ENCODE assay signal across 7 fruit fly cellular contexts in the genomic region with DNA sequence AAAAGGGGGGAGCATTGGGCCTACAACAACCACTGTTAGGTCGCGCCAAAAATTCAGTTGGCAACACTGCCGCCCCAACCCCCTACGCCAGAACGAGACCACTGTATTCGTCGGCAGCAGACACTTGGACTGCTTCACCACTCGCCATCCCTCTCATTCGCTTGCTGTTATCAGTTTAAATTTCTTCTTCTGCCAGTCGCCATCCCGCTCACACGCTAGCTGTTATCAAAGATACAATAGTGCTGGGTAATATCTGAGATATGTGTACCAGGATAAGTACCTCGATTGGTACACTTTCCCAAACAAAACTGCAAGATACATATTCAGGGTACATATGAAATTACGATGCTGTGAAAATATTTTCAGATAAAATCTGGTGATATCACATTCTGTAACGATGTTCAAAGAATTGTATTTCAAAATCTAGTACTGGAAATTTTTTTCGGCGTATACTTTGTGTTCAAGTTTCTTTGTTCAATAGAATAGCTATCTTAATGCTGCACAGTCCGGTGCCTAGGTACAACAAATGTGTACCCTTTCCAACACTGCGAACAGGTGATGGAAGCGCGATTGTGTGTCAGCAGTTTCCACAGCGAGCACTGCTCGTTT.
A peak's percentile ranks its signal among the peaks of the same experiment; 100 is the strongest.
TF ChIP-seq lines count a peak whose summit lies in the region.

No protein-coding gene starts in this region.

- peak; percentile 38 to 61 for TF ChIP-seq CTCF in S2 (optimal IDR thresholded peaks at IDR 0.05; lab: Kevin White, UChicago)
- peak; percentile 26 for TF ChIP-seq CTCF in whole organism, embryonic (GFP tag; optimal IDR thresholded peaks at IDR 0.05; lab: Kevin White, UChicago)

TF ChIP-seq in whole organism, 6 proteins besides CTCF, POLR2A, EP300 and RAD21:
- TF ChIP-seq CG8478 (optimal IDR thresholded peaks at IDR 0.05; lab: Kevin White, UChicago) (peak; percentile 97), EcR (GFP tag; optimal IDR thresholded peaks at IDR 0.05; lab: Kevin White, UChicago) (no peak), psq (optimal IDR thresholded peaks at IDR 0.05; lab: Kevin White, UChicago) (no peak), usp (GFP tag; optimal IDR thresholded peaks at IDR 0.05; lab: Kevin White, UChicago) (no peak)

TF ChIP-seq in whole organism, adult, 20 proteins besides CTCF, POLR2A, EP300 and RAD21 (continues in another document):
- TF ChIP-seq tj (GFP tag; optimal IDR thresholded peaks at IDR 0.05; lab: Kevin White, UChicago) (peak; percentile 97), Hr96 (GFP tag; optimal IDR thresholded peaks at IDR 0.05; lab: Kevin White, UChicago) (no peak), Mnt (GFP tag; optimal IDR thresholded peaks at IDR 0.05; lab: Kevin White, UChicago) (peak; percentile 92), CG12768 (GFP tag; optimal IDR thresholded peaks at IDR 0.05; lab: Kevin White, UChicago) (peak; percentile 90), CG7045 (GFP tag; optimal IDR thresholded peaks at IDR 0.05; lab: Kevin White, UChicago) (peak; percentile 93), bab1 (GFP tag; optimal IDR thresholded peaks at IDR 0.05; lab: Kevin White, UChicago) (peak; percentile 93), CG33017 (tag; optimal IDR thresholded peaks at IDR 0.05; lab: Kevin White, UChicago) (peak; percentile 94), ovo (GFP tag; optimal IDR thresholded peaks at IDR 0.05; lab: Kevin White, UChicago) (peak; percentile 77), Clk (GFP tag; optimal IDR thresholded peaks at IDR 0.05; lab: Kevin White, UChicago) (peak; percentile 71), CG1620 (GFP tag; optimal IDR thresholded peaks at IDR 0.05; lab: Kevin White, UChicago) (peak; percentile 84), pad (GFP tag; optimal IDR thresholded peaks at IDR 0.05; lab: Kevin White, UChicago) (peak; percentile 99), CG14711 (tag; optimal IDR thresholded peaks at IDR 0.05; lab: Kevin White, UChicago) (peak; percentile 80), kay (GFP tag; lab: Kevin White, UChicago; ENCODE audit: borderline replicate concordance) (no peak), CG5204 (GFP tag; optimal IDR thresholded peaks at IDR 0.05; lab: Kevin White, UChicago) (no peak), toe (GFP tag; optimal IDR thresholded peaks at IDR 0.05; lab: Kevin White, UChicago) (no peak), CG7101 (tag; optimal IDR thresholded peaks at IDR 0.05; lab: Kevin White, UChicago) (peak; percentile 93)

TF ChIP-seq in whole organism, embryonic, 481 proteins besides CTCF, POLR2A, EP300 and RAD21 (continues in another document):
- TF ChIP-seq CG12219 (GFP tag; optimal IDR thresholded peaks at IDR 0.05; lab: Kevin White, UChicago) (peak; percentile 84), ap (GFP tag; IDR thresholded peaks at IDR 0.05; lab: Robert Waterston, UW) (peak; percentile 48; the same call in 1 of the 2 replicates), Xbp1 (GFP tag; optimal IDR thresholded peaks at IDR 0.05; lab: Kevin White, UChicago) (peak; percentile 80), Gsc (GFP tag; IDR thresholded peaks at IDR 0.05; lab: Robert Waterston, UW) (no peak), sqz (GFP tag; optimal IDR thresholded peaks at IDR 0.05; lab: Kevin White, UChicago) (no peak), HmgD (GFP tag; optimal IDR thresholded peaks at IDR 0.05; lab: Kevin White, UChicago) (peak; percentile 85), sug (tag; optimal IDR thresholded peaks at IDR 0.05; lab: Kevin White, UChicago) (peak; percentile 87), Jarid2 (GFP tag; optimal IDR thresholded peaks at IDR 0.05; lab: Kevin White, UChicago) (no peak), CG13894 (tag; optimal IDR thresholded peaks at IDR 0.05; lab: Kevin White, UChicago) (no peak), toy (GFP tag; IDR thresholded peaks at IDR 0.05; lab: Robert Waterston, UW) (no peak), sd (tag; optimal IDR thresholded peaks at IDR 0.05; lab: Kevin White, UChicago) (peak; percentile 63), CG15269 (tag; optimal IDR thresholded peaks at IDR 0.05; lab: Kevin White, UChicago) (peak; percentile 89), gt (GFP tag; IDR thresholded peaks at IDR 0.05; lab: Robert Waterston, UW) (no peak), Adf1 (GFP tag; IDR thresholded peaks at IDR 0.05; lab: Robert Waterston, UW) (peak; percentile 77), B-H2 (GFP tag; optimal IDR thresholded peaks at IDR 0.05; lab: Kevin White, UChicago) (peak; percentile 87), kni (GFP tag; optimal IDR thresholded peaks at IDR 0.05; lab: Kevin White, UChicago) (peak; percentile 77)

TF ChIP-seq in whole organism, prepupa, 60 proteins besides CTCF, POLR2A, EP300 and RAD21 (continues in another document):
- TF ChIP-seq CG6808 (GFP tag; optimal IDR thresholded peaks at IDR 0.05; lab: Kevin White, UChicago), result no peak
- TF ChIP-seq spab (GFP tag; optimal IDR thresholded peaks at IDR 0.05; lab: Kevin White, UChicago), result no peak
- TF ChIP-seq ss (GFP tag; optimal IDR thresholded peaks at IDR 0.05; lab: Kevin White, UChicago), result no peak
- TF ChIP-seq CG32006 (GFP tag; optimal IDR thresholded peaks at IDR 0.05; lab: Kevin White, UChicago), result peak; percentile 90
- no peak for TF ChIP-seq Hr38 (GFP tag; optimal IDR thresholded peaks at IDR 0.05; lab: Kevin White, UChicago)
- TF ChIP-seq CG6276 (GFP tag; optimal IDR thresholded peaks at IDR 0.05; lab: Kevin White, UChicago), result no peak
- peak; percentile 98 for TF ChIP-seq Eip78C (GFP tag; lab: Kevin White, UChicago)
- TF ChIP-seq lz (GFP tag; optimal IDR thresholded peaks at IDR 0.05; lab: Kevin White, UChicago), result peak; percentile 89
- peak; percentile 73 for TF ChIP-seq eg (GFP tag; IDR thresholded peaks at IDR 0.05; lab: Robert Waterston, UW)
- no peak for TF ChIP-seq dac (GFP tag; optimal IDR thresholded peaks at IDR 0.05; lab: Kevin White, UChicago)
- peak; percentile 82 for TF ChIP-seq CG3032 (tag; optimal IDR thresholded peaks at IDR 0.05; lab: Kevin White, UChicago)
- peak; percentile 47 for TF ChIP-seq fkh (GFP tag; optimal IDR thresholded peaks at IDR 0.05; lab: Kevin White, UChicago)
- peak; percentile 51 for TF ChIP-seq CG1621 (tag; optimal IDR thresholded peaks at IDR 0.05; lab: Kevin White, UChicago)
- no peak for TF ChIP-seq pdm3 (GFP tag; optimal IDR thresholded peaks at IDR 0.05; lab: Kevin White, UChicago)
- TF ChIP-seq net (GFP tag; optimal IDR thresholded peaks at IDR 0.05; lab: Kevin White, UChicago), result no peak
- TF ChIP-seq CG10631 (GFP tag; optimal IDR thresholded peaks at IDR 0.05; lab: Kevin White, UChicago), result peak; percentile 86
- TF ChIP-seq OdsH (GFP tag; optimal IDR thresholded peaks at IDR 0.05; lab: Kevin White, UChicago), result no peak
- TF ChIP-seq CG3919 (GFP tag; optimal IDR thresholded peaks at IDR 0.05; lab: Kevin White, UChicago), result peak; percentile 86

TF ChIP-seq in whole organism, pupa, 21 proteins besides CTCF, POLR2A, EP300 and RAD21 (continues in another document):
- TF ChIP-seq Pif1A (GFP tag; optimal IDR thresholded peaks at IDR 0.05; lab: Kevin White, UChicago), result no peak
- TF ChIP-seq CG10348 (GFP tag; IDR thresholded peaks at IDR 0.05; lab: Robert Waterston, UW), result no peak
- TF ChIP-seq CG14655 (GFP tag; optimal IDR thresholded peaks at IDR 0.05; lab: Kevin White, UChicago), result no peak
- TF ChIP-seq rn (GFP tag; IDR thresholded peaks at IDR 0.05; lab: Robert Waterston, UW), result no peak
- TF ChIP-seq CG8301 (tag; optimal IDR thresholded peaks at IDR 0.05; lab: Kevin White, UChicago), result peak; percentile 87
- peak; percentile 77 for TF ChIP-seq CG34367 (tag; optimal IDR thresholded peaks at IDR 0.05; lab: Kevin White, UChicago)
- TF ChIP-seq CG17806 (tag; optimal IDR thresholded peaks at IDR 0.05; lab: Kevin White, UChicago), result peak; percentile 84
- TF ChIP-seq gl (tag; optimal IDR thresholded peaks at IDR 0.05; lab: Kevin White, UChicago), result peak; percentile 28
- no peak for TF ChIP-seq EcR (GFP tag; optimal IDR thresholded peaks at IDR 0.05; lab: Kevin White, UChicago)
- peak; percentile 24 for TF ChIP-seq CG13204 (GFP tag; optimal IDR thresholded peaks at IDR 0.05; lab: Kevin White, UChicago)
- peak; percentile 65 for TF ChIP-seq CG32121 (GFP tag; IDR thresholded peaks at IDR 0.05; lab: Robert Waterston, UW)
- TF ChIP-seq CG15710 (tag; optimal IDR thresholded peaks at IDR 0.05; lab: Kevin White, UChicago), result peak; percentile 80
- peak; percentile 58; the same call in 1 of the 3 replicates for TF ChIP-seq fd96Ca (GFP tag; IDR thresholded peaks at IDR 0.05; lab: Robert Waterston, UW)
- no peak for TF ChIP-seq D1 (tag; optimal IDR thresholded peaks at IDR 0.05; lab: Kevin White, UChicago)
- peak; percentile 85 for TF ChIP-seq CG8159 (tag; optimal IDR thresholded peaks at IDR 0.05; lab: Kevin White, UChicago)
- peak; percentile 34; the same call in 1 of the 2 replicates for TF ChIP-seq CG12605 (GFP tag; IDR thresholded peaks at IDR 0.05; lab: Robert Waterston, UW)
- TF ChIP-seq CG9948 (tag; optimal IDR thresholded peaks at IDR 0.05; lab: Kevin White, UChicago), result peak; percentile 79
- peak; percentile 78 for TF ChIP-seq Snoo (tag; optimal IDR thresholded peaks at IDR 0.05; lab: Kevin White, UChicago)

TF ChIP-seq in whole organism, wandering third instar larva, 38 proteins besides CTCF, POLR2A, EP300 and RAD21 (continues in another document):
- no peak for TF ChIP-seq sage (GFP tag; optimal IDR thresholded peaks at IDR 0.05; lab: Kevin White, UChicago)
- TF ChIP-seq CG32264 (GFP tag; optimal IDR thresholded peaks at IDR 0.05; lab: Kevin White, UChicago), result peak; percentile 85
- peak; percentile 66 for TF ChIP-seq Mio (GFP tag; optimal IDR thresholded peaks at IDR 0.05; lab: Kevin White, UChicago)
- TF ChIP-seq CG9705 (GFP tag; optimal IDR thresholded peaks at IDR 0.05; lab: Kevin White, UChicago), result peak; percentile 73
- no peak for TF ChIP-seq tai (GFP tag; optimal IDR thresholded peaks at IDR 0.05; lab: Kevin White, UChicago)
- TF ChIP-seq HLH106 (tag; optimal IDR thresholded peaks at IDR 0.05; lab: Kevin White, UChicago), result peak; percentile 89
- TF ChIP-seq Dif (GFP tag; optimal IDR thresholded peaks at IDR 0.05; lab: Kevin White, UChicago; ENCODE audit: partially characterized antibody), result peak; percentile 49
- peak; percentile 93 for TF ChIP-seq h (GFP tag; optimal IDR thresholded peaks at IDR 0.05; lab: Kevin White, UChicago)
- peak; percentile 89 for TF ChIP-seq sv (GFP tag; optimal IDR thresholded peaks at IDR 0.05; lab: Kevin White, UChicago)
- peak; percentile 100 for TF ChIP-seq GATAd (GFP tag; optimal IDR thresholded peaks at IDR 0.05; lab: Kevin White, UChicago)
- TF ChIP-seq rgr (GFP tag; optimal IDR thresholded peaks at IDR 0.05; lab: Kevin White, UChicago), result peak; percentile 91
- TF ChIP-seq Jra (GFP tag; optimal IDR thresholded peaks at IDR 0.05; lab: Kevin White, UChicago), result peak; percentile 89
- TF ChIP-seq foxo (GFP tag; optimal IDR thresholded peaks at IDR 0.05; lab: Kevin White, UChicago), result peak; percentile 60 to 93
- TF ChIP-seq Hr78 (GFP tag; optimal IDR thresholded peaks at IDR 0.05; lab: Kevin White, UChicago), result no peak
- no peak for TF ChIP-seq usp (GFP tag; optimal IDR thresholded peaks at IDR 0.05; lab: Kevin White, UChicago)
- TF ChIP-seq OdsH (GFP tag; optimal IDR thresholded peaks at IDR 0.05; lab: Kevin White, UChicago), result peak; percentile 94
- TF ChIP-seq fru (GFP tag; optimal IDR thresholded peaks at IDR 0.05; lab: Kevin White, UChicago), result peak; percentile 93
- peak; percentile 14 for TF ChIP-seq dsf (GFP tag; optimal IDR thresholded peaks at IDR 0.05; lab: Kevin White, UChicago; ENCODE audit: borderline replicate concordance)
- TF ChIP-seq lola (GFP tag; optimal IDR thresholded peaks at IDR 0.05; lab: Kevin White, UChicago), result no peak
- no peak for TF ChIP-seq N (GFP tag; optimal IDR thresholded peaks at IDR 0.05; lab: Kevin White, UChicago)
